Worm (Caenorhabditis elegans): Measurements from ENCODE around the gene his-24.

DNA sequence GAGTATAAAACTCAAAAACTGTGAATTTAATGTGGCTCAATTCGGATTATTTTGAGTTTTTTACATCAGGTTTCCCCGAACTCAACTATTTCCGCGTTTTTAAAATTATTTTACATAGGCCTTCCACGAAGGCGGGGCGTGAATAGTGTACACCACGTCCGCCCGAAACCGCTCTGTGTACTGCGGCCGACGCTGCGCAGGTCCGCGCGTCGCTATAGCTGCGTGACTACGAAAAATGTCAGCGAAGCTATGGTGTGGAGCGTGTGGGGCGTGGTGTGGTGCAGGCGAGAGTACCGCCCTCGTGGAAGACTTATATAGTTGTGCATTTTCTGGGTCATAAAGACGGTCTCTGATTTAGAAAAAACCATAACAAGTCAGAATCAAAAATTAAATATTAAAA is 27.9 kb downstream of the his-24 start:
- TF ChIP-seq T22C8.4 (GFP tag; IDR thresholded peaks at IDR 0.05) (no peak), tab-1 (GFP tag; IDR thresholded peaks at IDR 0.05) (no peak), ztf-29 (GFP tag; IDR thresholded peaks at IDR 0.05) (no peak), ref-1 (GFP tag; conservative IDR thresholded peaks at IDR 0.05) (no peak), cog-1 (tag; optimal IDR thresholded peaks at IDR 0.05) (no peak), ztf-23 (GFP tag; IDR thresholded peaks at IDR 0.05) (no peak), med-1 (GFP tag; optimal IDR thresholded peaks at IDR 0.05; ENCODE audit: insufficient read depth) (no peak), flt-1 (GFP tag; IDR thresholded peaks at IDR 0.05) (no peak), klf-2 (GFP tag; conservative IDR thresholded peaks at IDR 0.05) (no peak)

Measured in whole organism, midembryonic.